Fruit fly (Drosophila melanogaster) whole organism, embryonic: ENCODE results near the gene CCT7.

ENCODE experiments used
- CG10147 ChIP-seq: fragments of 200-800 bp; sonication (Bioruptor generic); optimal IDR thresholded peaks from 2 replicates; lab custom pipeline; 2019; ENCODE audit warnings: missing biosample characterization, mild to moderate bottlenecking, missing genetic modification characterization, moderate library complexity
- CG10366 ChIP-seq: fragments of 200-800 bp; sonication (Bioruptor generic); IDR thresholded peaks from 2 replicates; pipeline ENCODE4 v1.3.6; 2022; ENCODE audit warnings: missing biosample characterization, missing genetic modification characterization
- CG10959 ChIP-seq: fragments of 200-800 bp; sonication (Bioruptor generic); IDR thresholded peaks from 2 replicates; pipeline ENCODE4 v1.3.6; 2022; ENCODE audit warnings: missing biosample characterization, missing genetic modification characterization
- CG11247 ChIP-seq: fragments of 200-800 bp; sonication (Bioruptor generic); IDR thresholded peaks from 2 replicates; pipeline ENCODE4 v1.3.6; 2022; ENCODE audit warnings: missing biosample characterization, missing genetic modification characterization
- CG12219 ChIP-seq: fragments of 200-800 bp; sonication (Bioruptor generic); optimal IDR thresholded peaks from 3 replicates; lab custom pipeline; 2018; ENCODE audit warnings: missing biosample characterization, mild to moderate bottlenecking, missing genetic modification characterization
- CG13296 ChIP-seq: fragments of 200-800 bp; sonication (Bioruptor generic); optimal IDR thresholded peaks from 3 replicates; lab custom pipeline; 2018; ENCODE audit warnings: missing biosample characterization, mild to moderate bottlenecking, missing genetic modification characterization
- CG14014 ChIP-seq: fragments of 200-800 bp; sonication (Bioruptor generic); IDR thresholded peaks from 2 replicates; pipeline ENCODE4 v1.3.6; 2022; ENCODE audit warnings: missing biosample characterization, missing genetic modification characterization
- CG14860 ChIP-seq: fragments of 200-800 bp; sonication (Bioruptor generic); IDR thresholded peaks from 3 replicates; pipeline ENCODE4 v1.3.6; 2022; ENCODE audit warnings: missing biosample characterization, missing genetic modification characterization; ENCODE audit not compliant: partially characterized antibody
- CG17612 ChIP-seq: fragments of 200-800 bp; sonication (Bioruptor generic); IDR thresholded peaks from 2 replicates; pipeline ENCODE4 v1.3.6; 2022; ENCODE audit warnings: missing biosample characterization, missing genetic modification characterization
- CG17802 ChIP-seq: fragments of 200-800 bp; sonication (Bioruptor generic); optimal IDR thresholded peaks from 2 replicates; lab custom pipeline; 2018; ENCODE audit warnings: missing biosample characterization, mild to moderate bottlenecking, missing genetic modification characterization, moderate library complexity
- CG18764 ChIP-seq: fragments of 200-800 bp; sonication (Bioruptor generic); optimal IDR thresholded peaks from 3 replicates; lab custom pipeline; 2016; ENCODE audit warnings: missing biosample characterization, missing genetic modification characterization
- CG2712 ChIP-seq: fragments of 200-800 bp; optimal IDR thresholded peaks from 3 replicates; lab custom pipeline; 2019; ENCODE audit warnings: missing biosample characterization, mild to moderate bottlenecking, missing genetic modification characterization, moderate library complexity
- CG4360 ChIP-seq: fragments of 200-800 bp; sonication (Bioruptor generic); IDR thresholded peaks from 2 replicates; pipeline ENCODE4 v1.3.6; 2022; ENCODE audit warnings: missing biosample characterization, missing genetic modification characterization
- CG4820 ChIP-seq: fragments of 200-800 bp; sonication (Bioruptor generic); optimal IDR thresholded peaks from 3 replicates; lab custom pipeline; 2016; ENCODE audit warnings: missing biosample characterization, missing genetic modification characterization
- CG6254 ChIP-seq: fragments of 200-800 bp; sonication (Bioruptor generic); optimal IDR thresholded peaks from 3 replicates; lab custom pipeline; 2017; ENCODE audit warnings: mild to moderate bottlenecking, missing biosample characterization, missing genetic modification reagents, missing genetic modification characterization
- CG6272 ChIP-seq: fragments of 200-800 bp; sonication (Bioruptor generic); IDR thresholded peaks from 2 replicates; pipeline ENCODE4 v1.3.6; 2022; ENCODE audit warnings: missing biosample characterization, missing genetic modification characterization
- CG6654 ChIP-seq: fragments of 200-800 bp; sonication (Bioruptor generic); optimal IDR thresholded peaks from 2 replicates; lab custom pipeline; 2017; ENCODE audit warnings: missing biosample characterization, mild to moderate bottlenecking, missing genetic modification characterization
- CG6813 ChIP-seq: fragments of 200-800 bp; sonication (Bioruptor generic); optimal IDR thresholded peaks from 2 replicates; lab custom pipeline; 2017; ENCODE audit warnings: missing biosample characterization, missing genetic modification characterization, mild to moderate bottlenecking, moderate library complexity, missing genetic modification reagents
- CG8944 ChIP-seq: fragments of 200-800 bp; sonication (Bioruptor generic); optimal IDR thresholded peaks from 3 replicates; lab custom pipeline; 2016; ENCODE audit warnings: missing biosample characterization, missing genetic modification characterization
- CrebB ChIP-seq: fragments of 200-800 bp; sonication (Bioruptor generic); optimal IDR thresholded peaks from 3 replicates; lab custom pipeline; 2018; ENCODE audit warnings: missing biosample characterization, mild to moderate bottlenecking, missing genetic modification characterization
- D19A ChIP-seq: fragments of 200-800 bp; optimal IDR thresholded peaks from 3 replicates; lab custom pipeline; 2019; ENCODE audit warnings: missing biosample characterization, mild to moderate bottlenecking, missing genetic modification characterization, moderate library complexity
- Dek ChIP-seq: fragments of 200-800 bp; sonication (Bioruptor generic); optimal IDR thresholded peaks from 3 replicates; lab custom pipeline; 2019; ENCODE audit warnings: missing biosample characterization, mild to moderate bottlenecking, missing genetic modification characterization, moderate library complexity
- Ets65A ChIP-seq: fragments of 200-800 bp; sonication (Bioruptor generic); peaks from one replicate; lab custom pipeline; 2016; ENCODE audit warnings: missing biosample characterization, missing genetic modification characterization
- NfI ChIP-seq: fragments of 200-800 bp; sonication (Bioruptor generic); optimal IDR thresholded peaks from 3 replicates; lab custom pipeline; 2018; ENCODE audit warnings: missing biosample characterization, mild to moderate bottlenecking, missing genetic modification characterization, moderate library complexity
- Oli ChIP-seq: fragments of 200-800 bp; sonication (Bioruptor generic); optimal IDR thresholded peaks from 2 replicates; lab custom pipeline; 2018; ENCODE audit warnings: missing biosample characterization, mild to moderate bottlenecking, missing genetic modification characterization, moderate library complexity
- Pdp1 ChIP-seq, 2 experiments: fragments of 200-800 bp; sonication (Bioruptor generic); optimal IDR thresholded peaks; 3 replicates each; lab custom pipeline; 2016; ENCODE audit warnings: missing biosample characterization in 2 of 2, missing genetic modification characterization in 2 of 2, mild to moderate bottlenecking in 1 of 2, moderate library complexity in 1 of 2
- Poxn ChIP-seq: fragments of 200-800 bp; sonication (Bioruptor generic); IDR thresholded peaks from 2 replicates; pipeline ENCODE4 v1.3.6; 2022; ENCODE audit warnings: missing biosample characterization, missing genetic modification characterization
- Rfx ChIP-seq: fragments of 200-800 bp; sonication (Bioruptor generic); IDR thresholded peaks from 2 replicates; pipeline ENCODE4 v1.3.6; 2022; ENCODE audit warnings: missing biosample characterization, missing genetic modification characterization
- Xrp1 ChIP-seq: fragments of 200-800 bp; sonication (Bioruptor generic); IDR thresholded peaks from 2 replicates; pipeline ENCODE4 v1.3.6; 2022; ENCODE audit warnings: missing biosample characterization, missing genetic modification characterization
- aop ChIP-seq: fragments of 200-800 bp; sonication (Bioruptor generic); IDR thresholded peaks from 2 replicates; pipeline ENCODE4 v1.3.6; 2022; ENCODE audit warnings: missing biosample characterization, missing genetic modification characterization
- ara ChIP-seq: fragments of 200-800 bp; sonication (Bioruptor generic); IDR thresholded peaks from 2 replicates; pipeline ENCODE4 v1.3.6; 2022; ENCODE audit warnings: missing biosample characterization, missing genetic modification characterization
- bcd ChIP-seq: fragments of 200-800 bp; sonication (Bioruptor generic); optimal IDR thresholded peaks from 2 replicates; lab custom pipeline; 2017; ENCODE audit warnings: missing biosample characterization, mild to moderate bottlenecking, missing genetic modification characterization
- ci ChIP-seq: fragments of 200-800 bp; sonication (Bioruptor generic); IDR thresholded peaks from 3 replicates; pipeline ENCODE4 v1.3.6; 2022; ENCODE audit warnings: missing biosample characterization, missing genetic modification characterization
- dmrt11E ChIP-seq: fragments of 200-800 bp; sonication (Bioruptor generic); optimal IDR thresholded peaks from 3 replicates; lab custom pipeline; 2018; ENCODE audit warnings: missing biosample characterization, mild to moderate bottlenecking, missing genetic modification characterization, moderate library complexity
- dysf ChIP-seq: fragments of 200-800 bp; sonication (Bioruptor generic); IDR thresholded peaks from 3 replicates; pipeline ENCODE4 v1.3.6; 2022; ENCODE audit warnings: missing biosample characterization, missing genetic modification characterization
- hkb ChIP-seq, 2 experiments: fragments of 200-800 bp in 1 of 2; fragments of >200 bp in 1 of 2; sonication (Bioruptor generic) in 1 of 2; IDR thresholded peaks in 1 of 2; optimal IDR thresholded peaks in 1 of 2; 2 replicates each; pipeline versions ENCODE4 v1.3.6 to Lab custom; 2017 to 2022; ENCODE audit warnings: missing biosample characterization in 1 of 2, missing genetic modification characterization in 1 of 2
- ind ChIP-seq: fragments of 200-800 bp; sonication (Bioruptor generic); optimal IDR thresholded peaks from 3 replicates; lab custom pipeline; 2016; ENCODE audit warnings: missing biosample characterization, missing genetic modification characterization
- jigr1 ChIP-seq: fragments of 200-800 bp; sonication (Bioruptor generic); IDR thresholded peaks from 3 replicates; pipeline ENCODE4 v1.3.6; 2022; ENCODE audit warnings: missing biosample characterization, missing genetic modification characterization
- pan ChIP-seq, 4 experiments: fragments of >200 bp in 3 of 4; fragments of 200-800 bp in 1 of 4; sonication (Bioruptor generic) in 1 of 4; optimal IDR thresholded peaks in 3 of 4; IDR thresholded peaks in 1 of 4; 2 replicates each; pipeline versions ENCODE4 v1.3.6 to Lab custom; 2017 to 2022; ENCODE audit warnings: missing biosample characterization in 2 of 4, missing genetic modification characterization in 2 of 4, mixed read lengths in 1 of 4
- phol ChIP-seq: fragments of 200-800 bp; sonication (Bioruptor generic); optimal IDR thresholded peaks from 3 replicates; lab custom pipeline; 2018; ENCODE audit warnings: missing biosample characterization, mild to moderate bottlenecking, missing genetic modification characterization, moderate library complexity
- pros ChIP-seq: fragments of 200-800 bp; sonication (Bioruptor generic); optimal IDR thresholded peaks from 3 replicates; lab custom pipeline; 2019; ENCODE audit warnings: missing biosample characterization, mild to moderate bottlenecking, missing genetic modification characterization, moderate library complexity
- salm ChIP-seq: fragments of 200-800 bp; sonication (Bioruptor generic); optimal IDR thresholded peaks from 2 replicates; lab custom pipeline; 2018; ENCODE audit warnings: missing biosample characterization, mild to moderate bottlenecking, missing genetic modification characterization
- slp2 ChIP-seq: fragments of 200-800 bp; sonication (Bioruptor generic); optimal IDR thresholded peaks from 2 replicates; lab custom pipeline; 2016; ENCODE audit warnings: missing biosample characterization, missing genetic modification characterization
- so ChIP-seq: fragments of 200-800 bp; sonication (Bioruptor generic); IDR thresholded peaks from 3 replicates; pipeline ENCODE4 v1.3.6; 2022; ENCODE audit warnings: missing biosample characterization, missing genetic modification characterization
- sr ChIP-seq: fragments of 200-800 bp; sonication (Bioruptor generic); IDR thresholded peaks from 3 replicates; pipeline ENCODE4 v1.3.6; 2022; ENCODE audit warnings: missing biosample characterization, missing genetic modification characterization
- ssp ChIP-seq: fragments of 200-800 bp; sonication (Bioruptor generic); IDR thresholded peaks from 2 replicates; pipeline ENCODE4 v1.3.6; 2022; ENCODE audit warnings: missing biosample characterization, missing genetic modification characterization
- tx ChIP-seq: fragments of 200-800 bp; sonication (Bioruptor generic); optimal IDR thresholded peaks from 2 replicates; lab custom pipeline; 2016; ENCODE audit warnings: missing biosample characterization, missing genetic modification characterization
- vfl ChIP-seq: fragments of 200-800 bp; sonication (Bioruptor generic); optimal IDR thresholded peaks from 2 replicates; lab custom pipeline; 2016; ENCODE audit warnings: missing biosample characterization, missing genetic modification characterization
- zfh1 ChIP-seq: fragments of 200-800 bp; sonication (Bioruptor generic); IDR thresholded peaks from 3 replicates; pipeline ENCODE4 v1.3.6; 2022; ENCODE audit warnings: missing biosample characterization, missing genetic modification characterization

CCT7 gene

dm6 chr3R:8788722-8789400 lies 12.5 kb upstream of the CCT7 start (continued):
- peak; percentile 55; the same call in 1 of the 2 replicates for TF ChIP-seq CG4360
- peak; percentile 82 for TF ChIP-seq ci
- TF ChIP-seq NfI (GFP tag; lab: Kevin White, UChicago) = peak; percentile 50
- TF ChIP-seq zfh1 (GFP tag; lab: Robert Waterston, UW) = peak; percentile 84
- TF ChIP-seq hkb (optimal IDR thresholded peaks at IDR 0.05; lab: Kevin White, UChicago) = no peak
- peak; percentile 79 for TF ChIP-seq hkb (GFP tag; IDR thresholded peaks at IDR 0.05; lab: Robert Waterston, UW)
- TF ChIP-seq tx (GFP tag; lab: Kevin White, UChicago) = no peak
- TF ChIP-seq salm (tag; lab: Kevin White, UChicago) = peak; percentile 22
- TF ChIP-seq CG10147 = peak; percentile 21
- peak; percentile 82 for TF ChIP-seq ara (GFP tag; lab: Robert Waterston, UW)
- no peak for TF ChIP-seq CG8944 (GFP tag; lab: Kevin White, UChicago)
- no peak for TF ChIP-seq CG14860
- TF ChIP-seq Oli (tag; lab: Kevin White, UChicago) = peak; percentile 62
- no peak for TF ChIP-seq CG17612
- no peak for TF ChIP-seq Ets65A (GFP tag; lab: Kevin White, UChicago)
- peak; percentile 62 for TF ChIP-seq Xrp1 (GFP tag; lab: Robert Waterston, UW)
- 0 out of 2 replicates have a peak, but pooled peaks have one; percentile 33 for TF ChIP-seq Rfx (GFP tag; lab: Robert Waterston, UW)
- peak; percentile 58 for TF ChIP-seq CG6254 (GFP tag; lab: Kevin White, UChicago)
- TF ChIP-seq slp2 = peak; percentile 5
- TF ChIP-seq CG13296 = peak; percentile 19
- TF ChIP-seq D19A (tag; lab: Kevin White, UChicago) = peak; percentile 47
- TF ChIP-seq CG10366 (GFP tag; lab: Robert Waterston, UW) = peak; percentile 65
- peak; percentile 54; the same call in 1 of the 2 replicates for TF ChIP-seq ssp
- peak; percentile 32 for TF ChIP-seq CG6813
- no peak for TF ChIP-seq CrebB (tag; lab: Kevin White, UChicago)
- peak; percentile 22; the same call in 1 of the 2 replicates for TF ChIP-seq CG10959
- no peak for TF ChIP-seq aop
- peak; percentile 16 for TF ChIP-seq CG17802 (tag; lab: Kevin White, UChicago)
- TF ChIP-seq CG4820 (GFP tag; lab: Kevin White, UChicago) = peak; percentile 31
- peak; percentile 31; the same call in 1 of the 2 replicates for TF ChIP-seq CG6272 (GFP tag; lab: Robert Waterston, UW)
- TF ChIP-seq dmrt11E (tag; lab: Kevin White, UChicago) = no peak
- TF ChIP-seq CG18764 = no peak
- peak; percentile 75 for TF ChIP-seq dysf (GFP tag; lab: Robert Waterston, UW)
- TF ChIP-seq sr = peak; percentile 73; the same call in 2 of the 3 replicates
- no peak for TF ChIP-seq pros
- TF ChIP-seq Poxn (GFP tag; lab: Robert Waterston, UW) = no peak
- peak; percentile 28; the same call in 1 of the 2 replicates for TF ChIP-seq CG14014 (GFP tag; lab: Robert Waterston, UW)
- TF ChIP-seq Dek = peak; percentile 21
- TF ChIP-seq CG6654 (GFP tag; lab: Kevin White, UChicago) = no peak
- peak; percentile 76 for TF ChIP-seq CG2712 (tag; lab: Kevin White, UChicago)
- peak; percentile 65; the same call in 2 of the 3 replicates for TF ChIP-seq jigr1
- peak; percentile 34 for TF ChIP-seq bcd
- peak; percentile 34 for TF ChIP-seq ind (GFP tag; lab: Kevin White, UChicago)
- peak; percentile 14 to 50 for TF ChIP-seq Pdp1 (GFP tag; optimal IDR thresholded peaks at IDR 0.05; lab: Kevin White, UChicago)
- peak; percentile 64 for TF ChIP-seq CG11247 (GFP tag; lab: Robert Waterston, UW)
- no peak for TF ChIP-seq vfl (GFP tag; lab: Kevin White, UChicago)
- no peak for TF ChIP-seq pan (optimal IDR thresholded peaks at IDR 0.05; lab: Kevin White, UChicago)
- TF ChIP-seq pan (GFP tag; optimal IDR thresholded peaks at IDR 0.05 in 1 of 2, IDR thresholded peaks at IDR 0.05 in 1 of 2) = peak in 1 of 2 experiments; percentile 88
- peak; percentile 81 for TF ChIP-seq so (GFP tag; lab: Robert Waterston, UW)
- TF ChIP-seq CG12219 (GFP tag; lab: Kevin White, UChicago) = peak; percentile 30
- TF ChIP-seq phol (tag; lab: Kevin White, UChicago) = peak; percentile 49
